Worm (Caenorhabditis elegans): ENCODE data around the gene msp-152.
"Not testable (repeated sequence)": the region's sequence is repeated elsewhere in the genome, so short reads cannot be mapped to it uniquely, and the experiment has no call there.

msp-152 gene

DNA sequence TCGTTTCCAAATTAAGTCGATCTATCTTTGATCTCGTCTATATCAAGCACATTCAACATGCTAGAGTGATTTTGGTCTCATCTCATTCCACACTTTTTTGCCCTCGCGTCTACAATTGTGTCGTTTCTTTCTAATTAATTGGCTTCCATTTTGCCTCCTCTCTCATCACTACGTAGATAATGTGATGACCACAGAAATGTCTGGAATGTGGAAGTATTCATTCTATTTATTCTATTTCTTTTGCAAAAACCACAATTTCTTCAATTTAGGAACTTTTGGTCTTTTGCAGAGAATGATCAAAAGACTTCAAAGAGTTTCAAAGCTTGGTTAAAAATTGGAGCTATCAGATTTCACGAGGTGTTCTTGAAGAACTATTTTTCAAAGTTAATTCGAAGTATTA is 17.3 kb upstream of the msp-152 start:
- no peak for TF ChIP-seq unc-62 (GFP tag; optimal IDR thresholded peaks at IDR 0.05)

- TF ChIP-seq unc-62 (GFP tag; optimal IDR thresholded peaks at IDR 0.05), result not testable (repeated sequence)
Measured at ce11 chrII:4916462-4916861, 16.4 kb upstream of the msp-152 start, which contains the start of gene msp-31. Gene msp-31 (minus strand): TSS chrII:4916562.

- TF ChIP-seq unc-62 (GFP tag; optimal IDR thresholded peaks at IDR 0.05), result no peak
Measured at ce11 chrII:4918501-4919021, 14.3 kb upstream of the msp-152 start.

ce11 chrII:4920608-4921007 is 12.2 kb upstream of the msp-152 start:
- no peak for TF ChIP-seq unc-62 (GFP tag; optimal IDR thresholded peaks at IDR 0.05)

DNA sequence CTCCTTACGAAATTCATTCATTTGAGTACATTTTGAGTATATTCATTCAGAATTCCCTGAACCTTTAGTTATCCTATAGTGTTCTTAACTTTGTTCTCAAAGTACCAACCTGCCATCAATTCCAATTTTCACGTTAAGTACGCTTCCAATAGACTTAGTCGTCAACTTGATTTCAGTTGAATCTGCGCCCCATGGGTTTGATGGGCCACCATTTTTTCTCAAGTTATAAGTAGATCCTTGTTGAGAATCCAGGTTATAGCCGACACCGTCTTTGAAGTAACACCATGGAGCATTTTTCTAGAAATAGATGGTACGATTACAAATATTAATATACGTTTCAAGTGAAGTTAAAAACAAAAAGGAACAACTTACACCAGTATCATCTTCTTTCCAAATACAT is 8.1 kb upstream of the msp-152 start:
- TF ChIP-seq unc-62 (GFP tag; optimal IDR thresholded peaks at IDR 0.05), result no peak

- TF ChIP-seq unc-62 (GFP tag; optimal IDR thresholded peaks at IDR 0.05), result no peak
Measured at ce11 chrII:4925198-4925764, 7.5 kb upstream of the msp-152 start, which contains the start of gene aagr-2. Gene aagr-2 (minus strand): TSS chrII:4925248.

DNA sequence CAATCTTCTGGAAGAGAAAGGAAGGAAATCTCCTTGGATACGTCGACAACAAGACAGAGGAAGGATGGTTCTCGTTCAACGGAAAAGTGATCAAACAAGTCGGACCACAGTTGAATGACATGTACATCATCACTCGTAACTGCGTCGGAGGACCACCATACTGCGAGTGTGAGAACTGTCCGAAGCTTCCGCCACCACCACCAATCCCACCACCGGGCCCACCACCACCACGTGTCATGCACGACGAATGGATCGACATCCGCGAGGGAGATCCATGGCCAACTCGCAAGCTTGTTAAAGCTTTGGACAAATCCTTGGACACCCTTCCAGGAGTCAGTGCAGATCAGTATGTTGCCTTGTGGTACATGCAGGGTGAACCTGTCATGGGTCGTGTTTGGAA is 1.5 kb upstream of the msp-152 start:
- TF ChIP-seq unc-62 (GFP tag; optimal IDR thresholded peaks at IDR 0.05), result no peak

ce11 chrII:4934954-4935353 is 2.1 kb downstream of the msp-152 start, which contains the start of gene gst-30:
Gene gst-30 (minus strand): TSS chrII:4935054.
- TF ChIP-seq unc-62 (GFP tag; optimal IDR thresholded peaks at IDR 0.05), result no peak

DNA sequence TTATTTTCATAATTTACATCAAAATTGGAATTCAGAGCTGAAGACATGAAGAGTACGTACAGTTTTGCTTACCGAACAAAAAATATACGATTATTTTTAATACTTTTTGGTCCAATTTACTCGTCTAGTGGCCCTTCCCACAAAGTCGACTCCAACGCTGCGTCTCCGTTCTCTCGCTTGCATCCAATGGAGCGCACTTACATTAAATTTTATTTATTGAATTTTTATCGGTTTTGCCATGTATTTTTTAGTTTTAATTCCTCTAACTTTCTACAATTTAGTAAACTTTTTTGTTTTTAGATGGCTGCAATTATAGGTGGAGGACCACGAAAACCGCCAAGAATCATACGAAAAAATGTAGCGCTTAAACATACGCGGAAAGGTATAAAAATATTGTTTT is 2.7 kb downstream of the msp-152 start, which contains the start of gene ZK546.5:
TSS of gene ZK546.5 (plus strand) at position 301 of the 400 bp plus-strand sequence.
- TF ChIP-seq unc-62 (GFP tag; optimal IDR thresholded peaks at IDR 0.05), result no peak

DNA sequence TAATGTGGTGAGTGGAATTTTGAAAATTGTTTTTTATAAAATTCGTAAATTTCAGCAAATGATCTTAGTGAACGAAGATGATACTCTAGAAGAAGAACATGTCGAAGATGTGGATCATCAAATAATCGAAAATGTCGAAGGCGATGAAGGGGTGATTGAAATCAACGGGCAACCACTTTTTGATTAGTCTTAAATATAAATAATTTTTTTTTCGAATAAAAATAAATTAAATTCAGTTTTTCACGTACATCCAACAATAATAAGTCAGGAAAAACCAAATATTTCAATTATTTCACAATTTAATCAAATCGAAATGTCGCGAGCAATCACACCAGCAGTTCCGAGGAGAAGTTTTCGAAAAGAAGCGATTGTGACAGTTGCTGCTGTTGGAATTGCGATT is 4.9 kb downstream of the msp-152 start, which contains the start of gene ZK546.4:
TSS of gene ZK546.4 (plus strand) at position 301 of the 400 bp plus-strand sequence.
- no peak for TF ChIP-seq unc-62 (GFP tag; optimal IDR thresholded peaks at IDR 0.05)

DNA sequence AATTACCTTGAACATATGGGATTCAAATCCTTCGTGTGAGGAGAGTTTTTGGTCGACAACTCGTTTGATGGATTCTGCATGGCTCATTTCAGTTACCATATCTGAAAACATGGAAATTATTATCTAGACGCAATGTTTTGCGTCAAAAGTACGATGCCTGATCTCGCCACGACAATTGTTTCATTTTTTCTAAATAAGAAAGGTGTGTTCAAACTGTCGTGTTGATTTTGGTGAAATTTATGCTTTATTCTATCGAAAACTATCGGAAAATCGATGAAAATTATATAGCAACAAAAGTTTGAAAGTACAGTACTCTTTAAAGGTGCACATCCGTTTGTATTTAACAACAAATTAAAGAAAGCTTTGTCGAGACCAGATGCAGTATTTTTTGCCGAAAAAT is 8.2 kb downstream of the msp-152 start, which contains the start of gene cblc-1:
TSS of gene cblc-1 (minus strand) at position 101 of the 400 bp plus-strand sequence.
- TF ChIP-seq unc-62 (GFP tag; optimal IDR thresholded peaks at IDR 0.05), result no peak

DNA sequence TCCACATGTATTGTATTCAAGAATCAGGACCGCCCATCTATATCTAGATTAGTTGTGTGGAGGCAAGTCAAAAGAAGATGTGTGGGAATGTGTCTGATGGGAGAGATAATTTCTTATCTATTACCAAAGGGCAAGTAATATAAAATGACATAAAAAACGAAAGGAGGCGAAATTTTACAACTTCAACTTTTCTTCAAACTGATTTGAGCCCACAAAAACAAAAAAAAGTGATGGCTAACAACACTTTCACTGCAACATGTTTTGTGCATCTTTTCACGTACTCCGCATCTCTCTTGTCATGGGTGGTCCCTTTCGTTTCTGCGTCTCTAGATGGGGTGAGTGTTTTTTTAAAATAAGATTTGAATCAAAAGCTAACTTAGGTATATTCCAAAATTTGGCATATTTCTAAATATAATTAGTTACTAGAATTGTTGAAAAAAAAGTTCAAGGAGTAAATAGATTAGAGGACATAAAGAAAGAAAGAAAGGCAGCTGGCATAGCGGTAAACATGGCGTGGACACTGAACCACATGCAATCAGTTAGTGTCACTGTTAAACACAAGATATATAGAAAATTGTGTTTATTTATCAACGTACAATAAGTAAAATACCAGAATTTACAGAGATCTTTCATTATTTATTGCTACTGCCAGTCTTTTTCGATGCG is 8.8 kb downstream of the msp-152 start, which contains the start of gene ZK546.19:
TSS of gene ZK546.19 (plus strand) at position 186 of the 666 bp plus-strand sequence.
- no peak for TF ChIP-seq unc-62 (GFP tag; optimal IDR thresholded peaks at IDR 0.05)

ce11 chrII:4942397-4942796 is 9.6 kb downstream of the msp-152 start:
- TF ChIP-seq unc-62 (GFP tag; optimal IDR thresholded peaks at IDR 0.05), result no peak

- TF ChIP-seq unc-62 (GFP tag; optimal IDR thresholded peaks at IDR 0.05), result no peak
Measured at ce11 chrII:4942829-4943228, 10.0 kb downstream of the msp-152 start.

ce11 chrII:4943849-4944248 is 11.0 kb downstream of the msp-152 start, which contains the start of gene mdt-4:
Gene mdt-4 (minus strand): TSS chrII:4943949.
- no peak for TF ChIP-seq unc-62 (GFP tag; optimal IDR thresholded peaks at IDR 0.05)

- no peak for TF ChIP-seq unc-62 (GFP tag; optimal IDR thresholded peaks at IDR 0.05)
Measured at ce11 chrII:4945695-4946094, 12.9 kb downstream of the msp-152 start, which contains the start of the genes gldi-11 and ZK546.2. Gene gldi-11 (minus strand): TSS chrII:4945789. Gene ZK546.2 (plus strand): TSS chrII:4946027.

DNA sequence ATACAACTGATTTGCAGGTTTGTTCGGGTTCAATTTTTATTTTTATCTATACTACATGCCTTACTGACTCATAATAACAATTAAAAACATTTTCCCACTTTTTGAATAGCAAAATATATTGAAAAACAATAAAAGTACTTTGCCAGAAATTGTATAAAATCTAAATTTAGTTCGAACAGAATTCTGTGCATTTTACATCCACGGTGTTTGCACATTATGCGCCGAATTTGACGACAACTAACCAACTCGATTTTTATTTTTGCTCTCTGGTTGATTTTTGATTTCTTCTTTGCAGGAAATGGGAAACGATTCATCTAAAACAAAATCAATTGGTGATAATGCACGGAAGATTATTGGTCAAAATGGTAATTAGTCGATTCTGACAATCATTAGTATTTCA is 13.9 kb downstream of the msp-152 start:
- no peak for TF ChIP-seq unc-62 (GFP tag; optimal IDR thresholded peaks at IDR 0.05)

Data from whole organism, dauer.